Worm (Caenorhabditis elegans): ENCODE data around the gene Y54F10AM.6.

- no peak for TF ChIP-seq unc-39 (tag; optimal IDR thresholded peaks at IDR 0.05)
- no peak for TF ChIP-seq elt-1 (tag; optimal IDR thresholded peaks at IDR 0.05)
Observed at ce11 chrIII:2549620-2550019, 41.0 kb downstream of the Y54F10AM.6 start, which contains the start of gene feh-1.

All from whole organism, L3 larva.